Fruit fly (Drosophila melanogaster): ENCODE measurements around the gene dachs.

DNA sequence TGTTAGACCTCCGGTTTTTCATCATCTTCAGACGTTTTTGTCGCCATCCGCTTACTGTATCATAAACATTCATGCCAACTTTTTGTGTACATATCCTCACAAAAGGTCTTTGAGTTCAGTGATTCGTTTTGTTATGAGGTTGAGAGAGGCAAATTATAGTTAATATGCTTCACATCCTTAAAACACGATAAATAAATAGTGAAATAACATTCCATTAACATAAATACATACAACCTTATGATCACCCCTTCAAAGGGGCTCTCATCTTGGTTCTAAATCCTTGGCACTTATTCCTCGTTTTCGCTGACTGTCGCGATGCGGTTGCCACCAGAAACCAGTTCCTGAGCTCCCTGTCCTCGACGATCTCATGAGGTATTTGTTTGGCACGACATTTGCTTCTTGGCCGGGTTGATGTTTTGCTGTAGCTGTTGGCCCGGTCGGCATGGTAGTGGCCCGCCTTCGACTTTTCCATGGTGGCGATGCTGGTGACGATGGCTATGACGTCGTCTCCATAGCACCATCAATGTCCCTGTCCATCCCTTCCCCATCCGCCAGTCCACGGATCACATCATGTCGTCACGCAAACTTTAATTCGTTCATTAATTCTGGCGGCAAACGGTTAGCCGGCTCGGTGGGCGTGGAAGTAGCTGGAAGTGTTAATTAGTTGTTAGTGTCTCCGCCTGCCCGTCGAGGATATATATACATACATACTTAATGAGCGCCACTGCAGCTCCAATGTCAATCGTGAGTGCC, 2.5 kb downstream of the dachs start:
- TF ChIP-seq Crg-1 (GFP tag; optimal IDR thresholded peaks at IDR 0.05) (no peak), CG11617 (GFP tag; optimal IDR thresholded peaks at IDR 0.05) (no peak), ovo (GFP tag; optimal IDR thresholded peaks at IDR 0.05) (no peak), CG12768 (GFP tag; optimal IDR thresholded peaks at IDR 0.05) (no peak), cic (GFP tag; optimal IDR thresholded peaks at IDR 0.05) (no peak), kay (GFP tag; ENCODE audit: borderline replicate concordance) (no peak), CG5204 (GFP tag; optimal IDR thresholded peaks at IDR 0.05) (no peak), CG1620 (GFP tag; optimal IDR thresholded peaks at IDR 0.05) (no peak), cnc (optimal IDR thresholded peaks at IDR 0.05) (no peak), Hr96 (GFP tag; optimal IDR thresholded peaks at IDR 0.05) (no peak)
